Worm (Caenorhabditis elegans) whole organism, L3 larva: ENCODE measurements around the gene mbr-1.

Experiments used
- R02D3.7 ChIP-seq: fragments of 150-350 bp; optimal IDR thresholded peaks from 2 replicates; lab custom pipeline; 2014; ENCODE audit warnings: missing biosample characterization, missing genetic modification characterization
- ZK546.5 ChIP-seq: sonication (generic microtip); optimal IDR thresholded peaks from 2 replicates; lab custom pipeline; 2017; ENCODE audit warnings: missing biosample characterization, missing genetic modification characterization
- aly-2 ChIP-seq: fragments of 150-350 bp; optimal IDR thresholded peaks from 2 replicates; lab custom pipeline; 2014; ENCODE audit warnings: missing biosample characterization, missing genetic modification characterization
- ama-1 ChIP-seq: fragments of 150-350 bp; optimal IDR thresholded peaks from 2 replicates; lab custom pipeline; 2018
- ceh-16 ChIP-seq: sonication (generic microtip); optimal IDR thresholded peaks from 2 replicates; lab custom pipeline; 2017; ENCODE audit warnings: missing biosample characterization, missing genetic modification characterization
- ceh-28 ChIP-seq: fragments of 150-350 bp; optimal IDR thresholded peaks from 2 replicates; lab custom pipeline; 2014; ENCODE audit warnings: missing biosample characterization, missing genetic modification reagents, missing genetic modification characterization
- ceh-82 ChIP-seq: fragments of 150-350 bp; optimal IDR thresholded peaks from 2 replicates; lab custom pipeline; 2014; ENCODE audit warnings: missing biosample characterization, missing genetic modification characterization
- ceh-9 ChIP-seq: sonication (generic microtip); optimal IDR thresholded peaks from 2 replicates; lab custom pipeline; 2018; ENCODE audit warnings: missing biosample characterization, missing genetic modification characterization
- daf-12 ChIP-seq: fragments of 150-350 bp; optimal IDR thresholded peaks from 2 replicates; lab custom pipeline; 2014; ENCODE audit warnings: missing biosample characterization, missing genetic modification reagents, missing genetic modification characterization
- egl-27 ChIP-seq: sonication (generic microtip); optimal IDR thresholded peaks from 4 replicates; lab custom pipeline; 2017; ENCODE audit warnings: missing biosample characterization, missing genetic modification reagents, missing genetic modification characterization
- egl-5 ChIP-seq: fragments of 150-350 bp; optimal IDR thresholded peaks from 2 replicates; lab custom pipeline; 2017; ENCODE audit warnings: missing biosample characterization, missing genetic modification reagents, missing genetic modification characterization, inconsistent platforms
- elt-1 ChIP-seq: fragments of 150-350 bp; optimal IDR thresholded peaks from 2 replicates; lab custom pipeline; 2014; ENCODE audit warnings: missing biosample characterization, missing genetic modification characterization
- elt-2 ChIP-seq: sonication (generic microtip); optimal IDR thresholded peaks from 2 replicates; lab custom pipeline; 2016; ENCODE audit warnings: missing genetic modification reagents, mild to moderate bottlenecking, missing genetic modification characterization, missing compliant biosample characterization
- elt-3 ChIP-seq, 3 experiments: fragments of 150-350 bp in 1 of 3; sonication (generic microtip) in 2 of 3; optimal IDR thresholded peaks; 2 replicates in 2 of 3; 4 replicates in 1 of 3; lab custom pipeline; 2014 to 2017; ENCODE audit warnings: missing biosample characterization in 3 of 3, missing genetic modification characterization in 3 of 3
- eor-1 ChIP-seq, 2 experiments: fragments of 150-350 bp; optimal IDR thresholded peaks; 2 replicates each; lab custom pipeline; 2014 to 2018; ENCODE audit warnings: missing biosample characterization in 2 of 2, missing genetic modification characterization in 2 of 2
- fkh-10 ChIP-seq: sonication (generic microtip); optimal IDR thresholded peaks from 2 replicates; lab custom pipeline; 2017; ENCODE audit warnings: missing biosample characterization, missing genetic modification reagents, missing genetic modification characterization
- fkh-2 ChIP-seq: fragments of 150-350 bp; optimal IDR thresholded peaks from 2 replicates; lab custom pipeline; 2014; ENCODE audit warnings: missing biosample characterization, missing genetic modification reagents, missing genetic modification characterization
- fos-1 ChIP-seq: fragments of 150-350 bp; optimal IDR thresholded peaks from 2 replicates; lab custom pipeline; 2014; ENCODE audit warnings: missing biosample characterization, missing genetic modification characterization
- hmg-11 ChIP-seq: sonication (generic microtip); optimal IDR thresholded peaks from 2 replicates; lab custom pipeline; 2016; ENCODE audit warnings: missing genetic modification characterization, missing compliant biosample characterization
- jun-1 ChIP-seq: fragments of 150-350 bp; optimal IDR thresholded peaks from 2 replicates; lab custom pipeline; 2014; ENCODE audit warnings: missing biosample characterization, missing genetic modification reagents, missing genetic modification characterization
- lin-15B ChIP-seq: fragments of 150-350 bp; optimal IDR thresholded peaks from 2 replicates; lab custom pipeline; 2014; ENCODE audit warnings: missing biosample characterization, missing genetic modification characterization
- lin-39 ChIP-seq: fragments of 150-350 bp; optimal IDR thresholded peaks from 2 replicates; lab custom pipeline; 2018; ENCODE audit warnings: missing biosample characterization, missing genetic modification reagents, missing genetic modification characterization
- lsy-12 ChIP-seq: sonication (generic microtip); optimal IDR thresholded peaks from 2 replicates; lab custom pipeline; 2016; ENCODE audit warnings: mild to moderate bottlenecking, missing genetic modification characterization, missing compliant biosample characterization
- mdl-1 ChIP-seq: fragments of 150-350 bp; optimal IDR thresholded peaks from 2 replicates; lab custom pipeline; 2014; ENCODE audit warnings: missing biosample characterization, missing genetic modification characterization
- mml-1 ChIP-seq: fragments of 150-350 bp; sonication (generic microtip); optimal IDR thresholded peaks from 3 replicates; lab custom pipeline; 2014; ENCODE audit warnings: missing biosample characterization, missing genetic modification characterization
- nfya-1 ChIP-seq: sonication (generic microtip); optimal IDR thresholded peaks from 2 replicates; lab custom pipeline; 2017; ENCODE audit warnings: missing genetic modification characterization, mild to moderate bottlenecking, missing compliant biosample characterization, antibody characterized with exemption, moderate library complexity; ENCODE audit not compliant: insufficient read depth
- nhr-11 ChIP-seq: fragments of 150-350 bp; optimal IDR thresholded peaks from 2 replicates; lab custom pipeline; 2014; ENCODE audit warnings: missing biosample characterization, missing genetic modification characterization
- nhr-12 ChIP-seq: fragments of 150-350 bp; optimal IDR thresholded peaks from 2 replicates; lab custom pipeline; 2014; ENCODE audit warnings: missing biosample characterization, missing genetic modification characterization
- nhr-23 ChIP-seq: fragments of 150-350 bp; optimal IDR thresholded peaks from 2 replicates; lab custom pipeline; 2014; ENCODE audit warnings: missing biosample characterization, missing genetic modification reagents, missing genetic modification characterization
- nhr-237 ChIP-seq: fragments of 150-350 bp; optimal IDR thresholded peaks from 2 replicates; lab custom pipeline; 2014; ENCODE audit warnings: missing biosample characterization, missing genetic modification characterization
- nhr-25 ChIP-seq: sonication (generic microtip); optimal IDR thresholded peaks from 2 replicates; lab custom pipeline; 2017; ENCODE audit warnings: missing biosample characterization, missing genetic modification characterization
- nhr-28 ChIP-seq: fragments of 150-350 bp; optimal IDR thresholded peaks from 2 replicates; lab custom pipeline; 2014; ENCODE audit warnings: missing biosample characterization, missing genetic modification characterization
- nhr-43 ChIP-seq: sonication (generic microtip); optimal IDR thresholded peaks from 2 replicates; lab custom pipeline; 2016; ENCODE audit warnings: mild to moderate bottlenecking, missing genetic modification characterization, missing compliant biosample characterization; ENCODE audit not compliant: poor library complexity, severe bottlenecking
- nhr-67 ChIP-seq: fragments of 150-350 bp; optimal IDR thresholded peaks from 2 replicates; lab custom pipeline; 2014; ENCODE audit warnings: missing biosample characterization, missing genetic modification characterization
- nhr-76 ChIP-seq: fragments of 150-350 bp; sonication (generic microtip); optimal IDR thresholded peaks from 5 replicates; lab custom pipeline; 2014; ENCODE audit warnings: missing biosample characterization, missing genetic modification characterization
- nhr-77 ChIP-seq: fragments of 150-350 bp; optimal IDR thresholded peaks from 2 replicates; lab custom pipeline; 2014; ENCODE audit warnings: missing biosample characterization, missing genetic modification characterization
- pha-4 ChIP-seq: fragments of 150-350 bp; optimal IDR thresholded peaks from 2 replicates; lab custom pipeline; 2014; ENCODE audit warnings: missing biosample characterization, missing genetic modification reagents, missing genetic modification characterization
- pqm-1 ChIP-seq: fragments of 150-350 bp; optimal IDR thresholded peaks from 2 replicates; lab custom pipeline; 2017; ENCODE audit warnings: missing biosample characterization, missing genetic modification characterization, inconsistent platforms
- sea-2 ChIP-seq: fragments of 150-350 bp; sonication (generic microtip); optimal IDR thresholded peaks from 4 replicates; lab custom pipeline; 2014; ENCODE audit warnings: missing biosample characterization, missing genetic modification reagents, missing genetic modification characterization
- skn-1 ChIP-seq: fragments of 150-350 bp; optimal IDR thresholded peaks from 2 replicates; lab custom pipeline; 2014; ENCODE audit warnings: missing biosample characterization, missing genetic modification characterization
- snpc-4 ChIP-seq: fragments of 150-350 bp; optimal IDR thresholded peaks from 2 replicates; lab custom pipeline; 2014; ENCODE audit warnings: missing biosample characterization, missing genetic modification characterization
- tbx-2 ChIP-seq: sonication (generic microtip); optimal IDR thresholded peaks from 2 replicates; lab custom pipeline; 2016; ENCODE audit warnings: mild to moderate bottlenecking, missing genetic modification characterization, missing compliant biosample characterization
- unc-39 ChIP-seq: sonication (generic microtip); optimal IDR thresholded peaks from 4 replicates; lab custom pipeline; 2017; ENCODE audit warnings: missing biosample characterization, missing genetic modification characterization
- unc-62 ChIP-seq: fragments of 150-350 bp; sonication (generic microtip); optimal IDR thresholded peaks from 4 replicates; lab custom pipeline; 2014; ENCODE audit warnings: missing biosample characterization, missing genetic modification reagents, missing genetic modification characterization
- zag-1 ChIP-seq: fragments of 150-350 bp; optimal IDR thresholded peaks from 2 replicates; lab custom pipeline; 2014; ENCODE audit warnings: missing biosample characterization, missing genetic modification characterization
- ztf-11 ChIP-seq: fragments of 150-350 bp; optimal IDR thresholded peaks from 2 replicates; lab custom pipeline; 2014; ENCODE audit warnings: missing biosample characterization, missing genetic modification characterization
- ztf-4 ChIP-seq: fragments of 150-350 bp; optimal IDR thresholded peaks from 2 replicates; lab custom pipeline; 2014; ENCODE audit warnings: missing biosample characterization, missing genetic modification characterization

Gene mbr-1

ce11 chrX:10766123-10766622, 44.3 kb upstream of the mbr-1 start:
- TF ChIP-seq zag-1 (peak; percentile 92), fkh-2 (tag; lab: Kevin White, UChicago) (no peak), elt-1 (tag; lab: Kevin White, UChicago) (peak; percentile 95), egl-5 (tag; lab: Kevin White, UChicago) (peak; percentile 97), ceh-82 (tag; lab: Kevin White, UChicago) (peak; percentile 76), eor-1 (tag; optimal IDR thresholded peaks at IDR 0.05; lab: Kevin White, UChicago) (peak in 1 of 2 experiments; percentile 54), elt-3 (tag; optimal IDR thresholded peaks at IDR 0.05; lab: Kevin White, UChicago) (peak in 2 of 3 experiments; percentile 68 to 85), nhr-28 (tag; lab: Kevin White, UChicago) (no peak), nhr-77 (tag; lab: Kevin White, UChicago) (peak; percentile 88), nhr-23 (tag; lab: Kevin White, UChicago) (peak; percentile 96), daf-12 (tag; lab: Kevin White, UChicago) (peak; percentile 74), snpc-4 (tag; lab: Kevin White, UChicago) (peak; percentile 74), mdl-1 (tag; lab: Kevin White, UChicago) (peak; percentile 91), nhr-67 (tag; lab: Kevin White, UChicago) (no peak), unc-62 (peak; percentile 99), nhr-25 (tag; lab: Kevin White, UChicago) (peak; percentile 95), lin-15B (peak; percentile 56), tbx-2 (tag; lab: Kevin White, UChicago) (peak; percentile 94), R02D3.7 (peak; percentile 77), pqm-1 (tag; lab: Kevin White, UChicago) (peak; percentile 92), ztf-4 (tag; lab: Kevin White, UChicago) (peak; percentile 35), ZK546.5 (tag; lab: Kevin White, UChicago) (no peak), fos-1 (peak; percentile 74), ama-1 (lab: Kevin White, UChicago) (peak; percentile 43), ztf-11 (tag; lab: Kevin White, UChicago) (no peak), skn-1 (tag; lab: Kevin White, UChicago) (peak; percentile 87), mml-1 (tag; lab: Kevin White, UChicago) (no peak), sea-2 (GFP tag; lab: Kevin White, UChicago) (peak; percentile 38), egl-27 (peak; percentile 92), elt-2 (tag; lab: Kevin White, UChicago) (peak; percentile 95), nhr-237 (tag; lab: Kevin White, UChicago) (no peak), jun-1 (tag; lab: Kevin White, UChicago) (peak; percentile 97), nhr-12 (tag; lab: Kevin White, UChicago) (no peak), nfya-1 (peak; percentile 97), ceh-16 (tag; lab: Kevin White, UChicago) (peak; percentile 59), nhr-11 (tag; lab: Kevin White, UChicago) (peak; percentile 89), ceh-9 (tag; lab: Kevin White, UChicago) (peak; percentile 39), ceh-28 (tag; lab: Kevin White, UChicago) (peak; percentile 90), fkh-10 (GFP tag; lab: Kevin White, UChicago) (peak; percentile 99), hmg-11 (tag; lab: Kevin White, UChicago) (peak; percentile 98), lsy-12 (tag; lab: Kevin White, UChicago) (peak; percentile 85), nhr-43 (tag; lab: Kevin White, UChicago) (peak; percentile 85), nhr-76 (tag; lab: Kevin White, UChicago) (peak; percentile 69), lin-39 (peak; percentile 97), pha-4 (peak; percentile 98), unc-39 (peak; percentile 59), aly-2 (tag; lab: Kevin White, UChicago) (no peak)
